Worm (Caenorhabditis elegans): ENCODE measurements around the gene wrt-3.

Gene wrt-3

DNA sequence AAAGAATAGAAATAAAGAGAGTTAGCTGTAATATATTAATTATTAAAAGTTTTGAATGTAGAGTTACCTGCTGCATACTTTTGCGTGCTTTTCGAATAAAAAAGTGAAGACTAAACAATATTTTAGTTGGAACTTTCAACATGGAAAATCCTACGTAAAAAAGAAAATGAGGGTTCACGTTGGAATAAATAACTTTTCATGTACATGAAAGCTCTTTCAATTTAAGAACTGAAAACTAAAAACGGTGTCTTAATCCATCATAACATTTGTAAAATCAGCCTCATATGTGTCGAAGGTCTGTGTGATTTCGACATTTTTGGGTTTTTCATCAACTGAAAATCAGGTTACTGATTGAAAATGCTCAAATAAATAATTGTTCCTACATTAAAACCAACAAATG, 29.0 kb upstream of the wrt-3 start, which contains the start of gene ttr-9:
TSS of gene ttr-9 (minus strand) at position 101 of the 400 bp plus-strand sequence.
- TF ChIP-seq F13C5.2 (tag; optimal IDR thresholded peaks at IDR 0.05) (no peak), scrt-1 (GFP tag; IDR thresholded peaks at IDR 0.05) (no peak), sea-1 (GFP tag; conservative IDR thresholded peaks at IDR 0.05) (no peak), hnd-1 (tag; optimal IDR thresholded peaks at IDR 0.05) (no peak), tbx-37 (GFP tag; conservative IDR thresholded peaks at IDR 0.05) (no peak), hmbx-1 (tag; optimal IDR thresholded peaks at IDR 0.05) (no peak), ama-1 (optimal IDR thresholded peaks at IDR 0.05) (no peak), tbx-11 (GFP tag; IDR thresholded peaks at IDR 0.05) (no peak), tra-4 (tag; optimal IDR thresholded peaks at IDR 0.05) (no peak), ceh-13 (GFP tag; optimal IDR thresholded peaks at IDR 0.05) (no peak), ceh-36 (tag; optimal IDR thresholded peaks at IDR 0.05) (no peak), hmg-4 (GFP tag; optimal IDR thresholded peaks at IDR 0.05) (no peak), flt-1 (GFP tag; IDR thresholded peaks at IDR 0.05) (no peak)

ce11 chrIV:9500100-9500499, 22.8 kb upstream of the wrt-3 start, which contains the start of gene ugt-21:
ugt-21 (plus strand) TSS chrIV:9500311.
- TF ChIP-seq aly-1 (tag; optimal IDR thresholded peaks at IDR 0.05) (no peak), B0310.2 (tag; optimal IDR thresholded peaks at IDR 0.05) (no peak), tra-4 (tag; optimal IDR thresholded peaks at IDR 0.05) (no peak), scrt-1 (GFP tag; IDR thresholded peaks at IDR 0.05) (no peak), sea-1 (GFP tag; conservative IDR thresholded peaks at IDR 0.05) (no peak), hmg-4 (GFP tag; optimal IDR thresholded peaks at IDR 0.05) (no peak), ceh-36 (tag; optimal IDR thresholded peaks at IDR 0.05) (no peak), ama-1 (optimal IDR thresholded peaks at IDR 0.05) (no peak)

ce11 chrIV:9499636-9500035, 22.4 kb upstream of the wrt-3 start:
- TF ChIP-seq sea-1 (GFP tag; conservative IDR thresholded peaks at IDR 0.05) (no peak), hmg-4 (GFP tag; optimal IDR thresholded peaks at IDR 0.05) (no peak), ama-1 (optimal IDR thresholded peaks at IDR 0.05) (no peak), hmbx-1 (tag; optimal IDR thresholded peaks at IDR 0.05) (no peak), tbx-37 (GFP tag; conservative IDR thresholded peaks at IDR 0.05) (no peak), hnd-1 (tag; optimal IDR thresholded peaks at IDR 0.05) (no peak), tbx-11 (GFP tag; IDR thresholded peaks at IDR 0.05) (no peak), pes-1 (GFP tag; IDR thresholded peaks at IDR 0.05) (no peak), B0310.2 (tag; optimal IDR thresholded peaks at IDR 0.05) (no peak), scrt-1 (GFP tag; IDR thresholded peaks at IDR 0.05) (no peak), F13C5.2 (tag; optimal IDR thresholded peaks at IDR 0.05) (no peak), ceh-36 (tag; optimal IDR thresholded peaks at IDR 0.05) (no peak), aly-1 (tag; optimal IDR thresholded peaks at IDR 0.05) (no peak), ceh-13 (GFP tag; optimal IDR thresholded peaks at IDR 0.05) (no peak), ets-7 (tag; optimal IDR thresholded peaks at IDR 0.05) (no peak), flt-1 (GFP tag; IDR thresholded peaks at IDR 0.05) (no peak), tra-4 (tag; optimal IDR thresholded peaks at IDR 0.05) (no peak)

DNA sequence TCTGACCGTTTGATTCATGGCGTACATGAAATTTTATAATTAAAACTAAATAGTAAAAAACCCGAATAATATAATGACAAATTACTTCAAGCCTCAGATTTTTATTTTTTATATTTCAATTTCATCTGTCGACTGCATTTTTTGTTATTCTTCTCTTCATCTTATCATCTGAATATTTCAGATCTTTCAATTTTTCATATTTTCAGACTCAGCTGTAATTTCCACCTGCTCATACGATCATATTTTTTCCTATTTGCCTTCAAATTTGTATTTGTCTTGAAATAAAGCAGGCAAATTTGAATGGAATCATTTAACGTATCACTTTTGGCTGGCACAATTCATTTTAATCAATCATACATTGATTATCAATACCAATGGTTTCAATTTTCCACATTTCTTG, 20.8 kb upstream of the wrt-3 start, which contains the start of gene sru-4:
TSS of gene sru-4 (plus strand) at position 301 of the 400 bp plus-strand sequence.
- TF ChIP-seq ama-1 (optimal IDR thresholded peaks at IDR 0.05): no peak
- TF ChIP-seq hnd-1 (tag; optimal IDR thresholded peaks at IDR 0.05): no peak
- no peak for TF ChIP-seq ceh-13 (GFP tag; optimal IDR thresholded peaks at IDR 0.05)
- TF ChIP-seq tbx-11 (GFP tag; IDR thresholded peaks at IDR 0.05): no peak

DNA sequence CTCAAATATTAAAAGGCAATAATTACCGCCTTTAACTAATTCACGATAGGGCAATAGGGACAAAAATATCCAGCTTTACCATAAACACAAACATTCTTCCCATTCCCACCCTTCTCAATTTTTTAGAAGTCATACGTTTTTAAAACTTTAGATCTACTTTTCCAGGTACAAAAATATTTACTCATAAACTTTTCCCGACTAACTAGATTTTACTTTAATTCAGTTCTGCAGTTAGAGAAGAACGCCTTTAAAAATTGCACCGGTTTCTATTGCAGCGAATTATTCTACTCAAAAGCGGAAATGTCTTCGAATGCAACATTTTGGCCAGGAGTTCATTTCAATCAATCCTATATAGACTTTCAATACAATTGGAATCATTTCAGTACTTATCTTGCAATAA, 19.1 kb upstream of the wrt-3 start, which contains the start of gene sru-3:
TSS of gene sru-3 (plus strand) at position 301 of the 400 bp plus-strand sequence.
- no peak for TF ChIP-seq hnd-1 (tag; optimal IDR thresholded peaks at IDR 0.05)
- TF ChIP-seq ets-7 (tag; optimal IDR thresholded peaks at IDR 0.05): no peak
- TF ChIP-seq tbx-37 (GFP tag; conservative IDR thresholded peaks at IDR 0.05): no peak

- no peak for TF ChIP-seq ets-7 (tag; optimal IDR thresholded peaks at IDR 0.05)
- no peak for TF ChIP-seq ceh-36 (tag; optimal IDR thresholded peaks at IDR 0.05)
- no peak for TF ChIP-seq tra-4 (tag; optimal IDR thresholded peaks at IDR 0.05)
- no peak for TF ChIP-seq ceh-13 (GFP tag; optimal IDR thresholded peaks at IDR 0.05)
- TF ChIP-seq sea-1 (GFP tag; conservative IDR thresholded peaks at IDR 0.05): no peak
- TF ChIP-seq aly-1 (tag; optimal IDR thresholded peaks at IDR 0.05): no peak
- TF ChIP-seq ama-1 (optimal IDR thresholded peaks at IDR 0.05): no peak
- TF ChIP-seq scrt-1 (GFP tag; IDR thresholded peaks at IDR 0.05): no peak
- no peak for TF ChIP-seq tbx-37 (GFP tag; conservative IDR thresholded peaks at IDR 0.05)
- no peak for TF ChIP-seq tbx-11 (GFP tag; IDR thresholded peaks at IDR 0.05)
- no peak for TF ChIP-seq B0310.2 (tag; optimal IDR thresholded peaks at IDR 0.05)
- no peak for TF ChIP-seq F13C5.2 (tag; optimal IDR thresholded peaks at IDR 0.05)
- no peak for TF ChIP-seq flt-1 (GFP tag; IDR thresholded peaks at IDR 0.05)
- TF ChIP-seq pes-1 (GFP tag; IDR thresholded peaks at IDR 0.05): no peak
- TF ChIP-seq hnd-1 (tag; optimal IDR thresholded peaks at IDR 0.05): no peak
- TF ChIP-seq hmbx-1 (tag; optimal IDR thresholded peaks at IDR 0.05): no peak
- no peak for TF ChIP-seq hmg-4 (GFP tag; optimal IDR thresholded peaks at IDR 0.05)
Measured at ce11 chrIV:9490320-9490719, 13.1 kb upstream of the wrt-3 start, which contains the start of gene sru-6. sru-6 (plus strand) TSS chrIV:9490620.

- no peak for TF ChIP-seq aly-1 (tag; optimal IDR thresholded peaks at IDR 0.05)
- TF ChIP-seq sea-1 (GFP tag; conservative IDR thresholded peaks at IDR 0.05): no peak
- TF ChIP-seq F13C5.2 (tag; optimal IDR thresholded peaks at IDR 0.05): no peak
- TF ChIP-seq tbx-11 (GFP tag; IDR thresholded peaks at IDR 0.05): no peak
Measured at ce11 chrIV:9488315-9488714, 11.1 kb upstream of the wrt-3 start, which contains the start of gene sru-1. sru-1 (plus strand) TSS chrIV:9488615.

- no peak for TF ChIP-seq ama-1 (optimal IDR thresholded peaks at IDR 0.05)
- TF ChIP-seq F13C5.2 (tag; optimal IDR thresholded peaks at IDR 0.05): no peak
- no peak for TF ChIP-seq scrt-1 (GFP tag; IDR thresholded peaks at IDR 0.05)
- no peak for TF ChIP-seq tbx-11 (GFP tag; IDR thresholded peaks at IDR 0.05)
- no peak for TF ChIP-seq ceh-36 (tag; optimal IDR thresholded peaks at IDR 0.05)
- TF ChIP-seq sea-1 (GFP tag; conservative IDR thresholded peaks at IDR 0.05): no peak
- TF ChIP-seq tra-4 (tag; optimal IDR thresholded peaks at IDR 0.05): no peak
- no peak for TF ChIP-seq ets-7 (tag; optimal IDR thresholded peaks at IDR 0.05)
- TF ChIP-seq ceh-13 (GFP tag; optimal IDR thresholded peaks at IDR 0.05): no peak
- TF ChIP-seq pes-1 (GFP tag; IDR thresholded peaks at IDR 0.05): no peak
- TF ChIP-seq hmg-4 (GFP tag; optimal IDR thresholded peaks at IDR 0.05): no peak
- no peak for TF ChIP-seq flt-1 (GFP tag; IDR thresholded peaks at IDR 0.05)
- no peak for TF ChIP-seq hnd-1 (tag; optimal IDR thresholded peaks at IDR 0.05)
- TF ChIP-seq B0310.2 (tag; optimal IDR thresholded peaks at IDR 0.05): no peak
- no peak for TF ChIP-seq tbx-37 (GFP tag; conservative IDR thresholded peaks at IDR 0.05)
- TF ChIP-seq hmbx-1 (tag; optimal IDR thresholded peaks at IDR 0.05): no peak
- no peak for TF ChIP-seq aly-1 (tag; optimal IDR thresholded peaks at IDR 0.05)
Measured at ce11 chrIV:9486779-9487178, 9.5 kb upstream of the wrt-3 start.

Data from whole organism, early embryonic.